Worm (Caenorhabditis elegans): ENCODE measurements around the gene rpl-15.
A peak's percentile ranks its signal among the peaks of the same experiment; 100 is the strongest.

The rpl-15 gene

DNA sequence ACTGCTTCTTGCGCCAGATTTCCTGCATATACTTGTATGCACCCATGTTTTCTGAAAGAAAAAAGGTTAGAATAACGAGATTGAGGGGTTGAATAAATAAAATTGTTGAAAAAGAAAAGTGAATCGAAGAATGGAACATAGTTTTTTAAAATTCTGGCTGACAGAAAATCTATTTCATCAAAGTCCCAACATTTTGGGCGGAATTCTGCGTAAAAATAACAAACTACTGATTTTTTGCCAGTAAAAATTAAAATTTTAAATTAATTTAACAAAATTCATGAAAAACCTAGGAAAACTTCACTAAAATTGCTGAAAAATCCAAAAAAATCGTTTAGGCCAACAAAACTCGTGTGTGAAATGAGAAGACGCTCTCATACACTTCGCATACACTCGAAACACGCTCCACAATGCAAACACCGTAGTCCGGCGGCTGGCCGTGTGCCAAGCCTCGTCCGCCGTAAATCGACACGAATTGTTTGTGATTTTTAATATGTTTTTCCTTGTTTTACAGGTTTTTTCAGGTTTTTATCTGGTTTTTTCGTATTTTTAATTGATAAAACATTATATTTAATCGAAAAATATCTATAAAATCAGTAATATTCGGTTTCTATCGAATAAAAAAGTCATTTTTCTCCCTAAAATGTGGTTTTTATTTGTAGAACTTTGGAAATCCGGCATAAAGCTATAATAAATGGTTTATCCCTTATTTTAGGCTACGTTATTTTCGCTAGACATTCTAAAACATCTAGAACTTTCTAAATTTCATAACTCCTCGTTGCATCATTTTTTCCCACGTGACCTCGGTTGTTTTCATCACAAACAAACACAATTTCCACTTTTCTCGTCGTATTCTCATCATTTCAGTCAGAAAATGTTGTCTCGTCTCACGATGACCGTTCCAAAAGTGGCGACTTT is at the start of gene rpl-15, which contains the start of gene K11H12.8:
Gene rpl-15 (minus strand): TSS at position 51 of the 915 bp plus-strand sequence.
Gene K11H12.8 (plus strand): TSS at position 865 of the 915 bp plus-strand sequence.
- peak; percentile 98 for TF ChIP-seq elt-2 (tag; optimal IDR thresholded peaks at IDR 0.05)
- TF ChIP-seq eor-1 (tag; optimal IDR thresholded peaks at IDR 0.05) = no peak
- no peak for TF ChIP-seq mml-1 (tag; optimal IDR thresholded peaks at IDR 0.05)
- TF ChIP-seq ztf-11 (tag; optimal IDR thresholded peaks at IDR 0.05) = peak; percentile 71
- peak; percentile 100 for TF ChIP-seq nfya-1 (tag; optimal IDR thresholded peaks at IDR 0.05; ENCODE audit: insufficient read depth)
- TF ChIP-seq ceh-82 (tag; optimal IDR thresholded peaks at IDR 0.05) = peak; percentile 97
- TF ChIP-seq tbx-2 (tag; optimal IDR thresholded peaks at IDR 0.05) = peak; percentile 98
- TF ChIP-seq nhr-76 (tag; optimal IDR thresholded peaks at IDR 0.05) = peak; percentile 89
- TF ChIP-seq R02D3.7 (tag; optimal IDR thresholded peaks at IDR 0.05) = peak; percentile 99
- TF ChIP-seq ama-1 (optimal IDR thresholded peaks at IDR 0.05) = peak; percentile 93
- TF ChIP-seq nhr-77 (tag; optimal IDR thresholded peaks at IDR 0.05) = peak; percentile 96
- TF ChIP-seq pha-4 (tag; optimal IDR thresholded peaks at IDR 0.05) = peak; percentile 100
- TF ChIP-seq fkh-10 (GFP tag; optimal IDR thresholded peaks at IDR 0.05) = peak; percentile 99
- peak; percentile 99 for TF ChIP-seq fos-1 (tag; optimal IDR thresholded peaks at IDR 0.05)
- TF ChIP-seq skn-1 (tag; optimal IDR thresholded peaks at IDR 0.05) = peak; percentile 97
- TF ChIP-seq elt-3 (tag; optimal IDR thresholded peaks at IDR 0.05) = peak; percentile 79 to 99 (median 92)
- TF ChIP-seq ceh-9 (tag; optimal IDR thresholded peaks at IDR 0.05) = no peak
- peak; percentile 99 for TF ChIP-seq lin-39 (tag; optimal IDR thresholded peaks at IDR 0.05)
- TF ChIP-seq nhr-237 (tag; optimal IDR thresholded peaks at IDR 0.05) = no peak
- TF ChIP-seq ceh-16 (tag; optimal IDR thresholded peaks at IDR 0.05) = peak; percentile 71
- peak; percentile 76 for TF ChIP-seq ZK546.5 (tag; optimal IDR thresholded peaks at IDR 0.05)
- TF ChIP-seq nhr-25 (tag; optimal IDR thresholded peaks at IDR 0.05) = peak; percentile 100
- peak; percentile 100 for TF ChIP-seq hmg-11 (tag; optimal IDR thresholded peaks at IDR 0.05)
- TF ChIP-seq fkh-2 (tag; optimal IDR thresholded peaks at IDR 0.05) = peak; percentile 89
- TF ChIP-seq ztf-4 (tag; optimal IDR thresholded peaks at IDR 0.05) = peak; percentile 97
- TF ChIP-seq lin-15B (tag; optimal IDR thresholded peaks at IDR 0.05) = peak; percentile 99
- TF ChIP-seq egl-5 (tag; optimal IDR thresholded peaks at IDR 0.05) = peak; percentile 98
- TF ChIP-seq aly-2 (tag; optimal IDR thresholded peaks at IDR 0.05) = peak; percentile 89
- TF ChIP-seq egl-27 (tag; optimal IDR thresholded peaks at IDR 0.05) = peak; percentile 97
- peak; percentile 100 for TF ChIP-seq lsy-12 (tag; optimal IDR thresholded peaks at IDR 0.05)
- peak; percentile 100 for TF ChIP-seq nhr-23 (tag; optimal IDR thresholded peaks at IDR 0.05)
- TF ChIP-seq snpc-4 (tag; optimal IDR thresholded peaks at IDR 0.05) = peak; percentile 98
- peak; percentile 79 for TF ChIP-seq daf-12 (tag; optimal IDR thresholded peaks at IDR 0.05)
- TF ChIP-seq jun-1 (tag; optimal IDR thresholded peaks at IDR 0.05) = peak; percentile 99
- TF ChIP-seq mdl-1 (tag; optimal IDR thresholded peaks at IDR 0.05) = peak; percentile 96
- peak; percentile 69 for TF ChIP-seq sea-2 (GFP tag; optimal IDR thresholded peaks at IDR 0.05)
- peak; percentile 92 for TF ChIP-seq elt-1 (tag; optimal IDR thresholded peaks at IDR 0.05)
- TF ChIP-seq ceh-28 (tag; optimal IDR thresholded peaks at IDR 0.05) = peak; percentile 96
- no peak for TF ChIP-seq nhr-12 (tag; optimal IDR thresholded peaks at IDR 0.05)
- TF ChIP-seq unc-62 (GFP tag; optimal IDR thresholded peaks at IDR 0.05) = peak; percentile 98
- TF ChIP-seq nhr-11 (tag; optimal IDR thresholded peaks at IDR 0.05) = peak; percentile 98
- TF ChIP-seq pqm-1 (tag; optimal IDR thresholded peaks at IDR 0.05) = peak; percentile 95
- peak; percentile 66 for TF ChIP-seq nhr-67 (tag; optimal IDR thresholded peaks at IDR 0.05)
- TF ChIP-seq unc-39 (tag; optimal IDR thresholded peaks at IDR 0.05) = peak; percentile 66
- peak; percentile 91 for TF ChIP-seq nhr-28 (tag; optimal IDR thresholded peaks at IDR 0.05)
- peak; percentile 99 for TF ChIP-seq nhr-43 (tag; optimal IDR thresholded peaks at IDR 0.05; ENCODE audit: poor library complexity, severe bottlenecking)
- TF ChIP-seq zag-1 (tag; optimal IDR thresholded peaks at IDR 0.05) = peak; percentile 88
